Worm (Caenorhabditis elegans) whole organism, L3 larva: ENCODE data around the gene nlp-11.

Source experiments
- aly-2 ChIP-seq: fragments of 150-350 bp; optimal IDR thresholded peaks from 2 replicates; lab custom pipeline; 2014; ENCODE audit warnings: missing biosample characterization, missing genetic modification characterization
- ama-1 ChIP-seq: fragments of 150-350 bp; optimal IDR thresholded peaks from 2 replicates; lab custom pipeline; 2018
- ceh-16 ChIP-seq: sonication (generic microtip); optimal IDR thresholded peaks from 2 replicates; lab custom pipeline; 2017; ENCODE audit warnings: missing biosample characterization, missing genetic modification characterization
- elt-1 ChIP-seq: fragments of 150-350 bp; optimal IDR thresholded peaks from 2 replicates; lab custom pipeline; 2014; ENCODE audit warnings: missing biosample characterization, missing genetic modification characterization
- elt-2 ChIP-seq: sonication (generic microtip); optimal IDR thresholded peaks from 2 replicates; lab custom pipeline; 2016; ENCODE audit warnings: missing genetic modification reagents, mild to moderate bottlenecking, missing genetic modification characterization, missing compliant biosample characterization
- nhr-23 ChIP-seq: fragments of 150-350 bp; optimal IDR thresholded peaks from 2 replicates; lab custom pipeline; 2014; ENCODE audit warnings: missing biosample characterization, missing genetic modification reagents, missing genetic modification characterization
- nhr-25 ChIP-seq: sonication (generic microtip); optimal IDR thresholded peaks from 2 replicates; lab custom pipeline; 2017; ENCODE audit warnings: missing biosample characterization, missing genetic modification characterization
- pha-4 ChIP-seq: fragments of 150-350 bp; optimal IDR thresholded peaks from 2 replicates; lab custom pipeline; 2014; ENCODE audit warnings: missing biosample characterization, missing genetic modification reagents, missing genetic modification characterization
- pqm-1 ChIP-seq: fragments of 150-350 bp; optimal IDR thresholded peaks from 2 replicates; lab custom pipeline; 2017; ENCODE audit warnings: missing biosample characterization, missing genetic modification characterization, inconsistent platforms
- zag-1 ChIP-seq: fragments of 150-350 bp; optimal IDR thresholded peaks from 2 replicates; lab custom pipeline; 2014; ENCODE audit warnings: missing biosample characterization, missing genetic modification characterization

Gene nlp-11

DNA sequence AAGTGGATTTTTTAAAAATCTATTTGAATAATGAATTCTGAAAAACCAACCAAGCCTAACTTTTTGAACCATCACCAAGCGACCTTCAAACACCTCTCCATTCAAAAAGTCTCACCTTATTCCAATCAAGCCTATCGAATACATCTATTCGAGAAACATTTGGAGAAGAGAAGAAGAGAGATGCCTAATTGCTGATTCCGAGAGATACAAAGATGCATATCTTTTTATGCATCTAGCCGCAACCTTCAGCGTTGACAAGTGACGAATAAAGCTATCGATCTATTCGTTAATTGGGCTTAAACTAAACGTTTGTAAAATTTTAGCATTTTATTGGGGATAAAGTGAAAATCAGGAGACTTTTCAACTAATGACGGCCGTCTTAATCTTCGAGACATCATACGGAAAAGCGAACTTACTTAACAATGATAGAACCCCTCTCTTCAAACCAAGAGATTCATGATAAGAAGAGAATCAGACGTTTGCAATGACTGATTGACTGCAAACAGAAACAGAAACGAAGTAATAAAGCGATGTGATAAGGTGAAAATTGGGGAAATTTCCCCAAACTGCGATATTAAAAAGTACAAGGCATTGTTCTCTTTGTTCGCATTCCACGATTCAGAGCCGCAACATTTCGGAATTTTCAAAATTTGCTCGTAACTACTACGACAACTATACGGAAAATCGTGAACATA, 46.7 kb downstream of the nlp-11 start:
- TF ChIP-seq pqm-1 (tag; lab: Kevin White, UChicago) = peak; percentile 72
- TF ChIP-seq pha-4 (tag; lab: Kevin White, UChicago) = peak; percentile 31
- TF ChIP-seq ceh-16 (tag; lab: Kevin White, UChicago) = peak; percentile 7
- peak; percentile 58 for TF ChIP-seq nhr-25 (tag; lab: Kevin White, UChicago)
- peak; percentile 96 for TF ChIP-seq elt-1 (tag; lab: Kevin White, UChicago)
- TF ChIP-seq elt-2 = peak; percentile 70
- TF ChIP-seq ama-1 (lab: Kevin White, UChicago) = no peak
- TF ChIP-seq aly-2 (tag; lab: Kevin White, UChicago) = no peak

DNA sequence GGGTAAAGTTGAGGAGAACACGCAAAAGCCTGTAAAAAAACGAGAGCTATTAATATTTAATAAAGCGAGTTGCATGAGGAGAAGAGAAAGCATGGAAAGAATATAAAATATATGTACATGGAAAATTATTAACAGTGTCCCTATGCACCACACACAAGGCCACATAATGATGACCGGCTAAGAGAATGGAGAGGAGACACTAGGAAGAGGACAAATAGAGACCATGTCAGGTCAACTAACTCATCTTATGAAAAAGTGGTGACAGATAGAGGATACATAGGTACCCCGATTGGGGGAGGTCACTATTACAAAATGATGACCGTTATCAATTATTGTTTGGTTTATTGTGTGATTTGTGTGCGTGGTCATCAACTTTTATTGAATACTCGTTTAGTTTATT, 47.3 kb downstream of the nlp-11 start, which contains the start of gene fzr-1:
fzr-1 (minus strand) TSS at position 29 of the 400 bp plus-strand sequence.
- TF ChIP-seq zag-1 = no peak
- TF ChIP-seq nhr-23 (tag; lab: Kevin White, UChicago) = peak; percentile 24
